Worm (Caenorhabditis elegans) whole organism, early embryonic: ENCODE results near the gene bath-15.

Source experiments
- B0310.2 ChIP-seq: sonication (generic microtip); optimal IDR thresholded peaks from 2 replicates; lab custom pipeline; 2016; ENCODE audit warnings: mild to moderate bottlenecking, missing genetic modification characterization, missing compliant biosample characterization
- ceh-13 ChIP-seq: fragments of 200-800 bp; sonication (Bioruptor generic); optimal IDR thresholded peaks from 2 replicates; lab custom pipeline; 2018; ENCODE audit warnings: mild to moderate bottlenecking, missing genetic modification characterization, missing compliant biosample characterization
- ceh-36 ChIP-seq: sonication (generic microtip); optimal IDR thresholded peaks from 2 replicates; lab custom pipeline; 2016; ENCODE audit warnings: missing genetic modification characterization, inconsistent platforms, missing compliant biosample characterization
- flt-1 ChIP-seq: fragments of 200-800 bp; sonication (Bioruptor generic); IDR thresholded peaks from 2 replicates; pipeline ENCODE4 v1.3.6; 2022; ENCODE audit warnings: missing genetic modification characterization, missing compliant biosample characterization
- hmbx-1 ChIP-seq: sonication (generic microtip); optimal IDR thresholded peaks from 2 replicates; lab custom pipeline; 2016; ENCODE audit warnings: mild to moderate bottlenecking, missing genetic modification characterization, missing compliant biosample characterization
- hnd-1 ChIP-seq: sonication (generic microtip); optimal IDR thresholded peaks from 2 replicates; lab custom pipeline; 2016; ENCODE audit warnings: missing genetic modification characterization, missing compliant biosample characterization
- pes-1 ChIP-seq: fragments of 200-800 bp; sonication (Bioruptor generic); IDR thresholded peaks from 2 replicates; pipeline ENCODE4 v1.3.6; 2022; ENCODE audit warnings: missing genetic modification reagents, missing genetic modification characterization, missing compliant biosample characterization
- sea-1 ChIP-seq: fragments of 200-800 bp; sonication (Bioruptor generic); conservative IDR thresholded peaks from 2 replicates; pipeline ENCODE4 v1.3.6; 2022; ENCODE audit warnings: missing genetic modification characterization, missing compliant biosample characterization
- tbx-11 ChIP-seq: fragments of 200-800 bp; sonication (Bioruptor generic); IDR thresholded peaks from 2 replicates; pipeline ENCODE4 v1.3.6; 2022; ENCODE audit warnings: missing genetic modification characterization, missing compliant biosample characterization
- tbx-37 ChIP-seq: fragments of 200-800 bp; sonication (Bioruptor generic); conservative IDR thresholded peaks from 2 replicates; pipeline ENCODE4 v1.3.6; 2022; ENCODE audit warnings: missing genetic modification reagents, missing genetic modification characterization, missing compliant biosample characterization

ce11 chrIII:7814159-7815055, 38.6 kb upstream of the bath-15 start, which contains the start of gene egl-5:
- TF ChIP-seq flt-1 (GFP tag; lab: Robert Waterston, UW) (no peak), sea-1 (GFP tag; lab: Robert Waterston, UW) (no peak), tbx-37 (GFP tag; lab: Robert Waterston, UW) (no peak), ceh-36 (tag; lab: Kevin White, UChicago) (no peak), ceh-13 (GFP tag; lab: Kevin White, UChicago) (no peak), hnd-1 (no peak), tbx-11 (GFP tag; lab: Robert Waterston, UW) (no peak), hmbx-1 (tag; lab: Kevin White, UChicago) (no peak), B0310.2 (tag; lab: Kevin White, UChicago) (no peak), pes-1 (GFP tag; lab: Robert Waterston, UW) (no peak)
